Worm (Caenorhabditis elegans) whole organism, L4 larva: ENCODE measurements around the gene rde-12.

Experiments used
- F37D6.2 ChIP-seq: sonication (generic microtip); optimal IDR thresholded peaks from 2 replicates; lab custom pipeline; 2016; ENCODE audit warnings: mild to moderate bottlenecking, missing genetic modification characterization, missing compliant biosample characterization
- Y105C5A.15 ChIP-seq: fragments of 200-800 bp; sonication (Bioruptor generic); IDR thresholded peaks from 2 replicates; pipeline ENCODE4 v1.3.6; 2022; ENCODE audit warnings: missing genetic modification characterization, missing compliant biosample characterization
- Y5F2A.4 ChIP-seq: fragments of 200-800 bp; sonication (Bioruptor generic); optimal IDR thresholded peaks from 2 replicates; lab custom pipeline; 2018; ENCODE audit warnings: mild to moderate bottlenecking, missing genetic modification characterization, missing compliant biosample characterization
- aly-2 ChIP-seq: sonication (generic microtip); optimal IDR thresholded peaks from 2 replicates; lab custom pipeline; 2018; ENCODE audit warnings: missing biosample characterization, missing genetic modification characterization
- arid-1 ChIP-seq: fragments of 200-800 bp; sonication (Bioruptor generic); conservative IDR thresholded peaks from 2 replicates; pipeline ENCODE4 v1.3.6; 2022; ENCODE audit warnings: missing genetic modification reagents, missing genetic modification characterization, missing compliant biosample characterization
- attf-4 ChIP-seq: sonication (generic microtip); optimal IDR thresholded peaks from 3 replicates; lab custom pipeline; 2017; ENCODE audit warnings: missing biosample characterization, missing genetic modification characterization
- ceh-28 ChIP-seq: fragments of 150-350 bp; optimal IDR thresholded peaks from 2 replicates; lab custom pipeline; 2014; ENCODE audit warnings: missing biosample characterization, missing genetic modification reagents, missing genetic modification characterization
- ceh-32 ChIP-seq: sonication (generic microtip); optimal IDR thresholded peaks from 2 replicates; lab custom pipeline; 2016; ENCODE audit warnings: mild to moderate bottlenecking, missing genetic modification characterization, missing compliant biosample characterization; ENCODE audit not compliant: poor library complexity
- ceh-44 ChIP-seq: fragments of 200-800 bp; sonication (Bioruptor generic); IDR thresholded peaks from 2 replicates; pipeline ENCODE4 v1.3.6; 2022; ENCODE audit warnings: missing genetic modification reagents, missing genetic modification characterization, missing compliant biosample characterization
- ceh-82 ChIP-seq: sonication (generic microtip); optimal IDR thresholded peaks from 2 replicates; lab custom pipeline; 2017; ENCODE audit warnings: missing biosample characterization, missing genetic modification characterization
- cey-2 ChIP-seq: sonication (generic microtip); optimal IDR thresholded peaks from 3 replicates; lab custom pipeline; 2017; ENCODE audit warnings: missing genetic modification characterization, mild to moderate bottlenecking, missing compliant biosample characterization, antibody characterized with exemption, borderline replicate concordance; ENCODE audit not compliant: insufficient read depth
- daf-12 ChIP-seq: fragments of 150-350 bp; optimal IDR thresholded peaks from 2 replicates; lab custom pipeline; 2014; ENCODE audit warnings: missing biosample characterization, missing genetic modification reagents, missing genetic modification characterization
- daf-16 ChIP-seq, 3 experiments: sonication (generic microtip); optimal IDR thresholded peaks; 2 replicates each; lab custom pipeline; 2016 to 2017; ENCODE audit warnings: missing genetic modification characterization in 3 of 3, missing genetic modification reagents in 3 of 3, mild to moderate bottlenecking in 2 of 3, missing compliant biosample characterization in 2 of 3, missing biosample characterization in 1 of 3, moderate library complexity in 1 of 3
- dmd-6 ChIP-seq: fragments of 200-800 bp; sonication (Bioruptor generic); IDR thresholded peaks from 2 replicates; pipeline ENCODE4 v1.3.6; 2022; ENCODE audit warnings: missing genetic modification reagents, missing genetic modification characterization, missing compliant biosample characterization
- dve-1 ChIP-seq: sonication (generic microtip); optimal IDR thresholded peaks from 2 replicates; lab custom pipeline; 2017; ENCODE audit warnings: antibody characterized with exemption, mild to moderate bottlenecking, missing genetic modification characterization, missing compliant biosample characterization; ENCODE audit not compliant: insufficient read depth
- egl-27 ChIP-seq: sonication (generic microtip); optimal IDR thresholded peaks from 3 replicates; lab custom pipeline; 2017; ENCODE audit warnings: missing biosample characterization, missing genetic modification reagents, missing genetic modification characterization
- fkh-10 ChIP-seq: fragments of 150-350 bp; optimal IDR thresholded peaks from 2 replicates; lab custom pipeline; 2014; ENCODE audit warnings: missing biosample characterization, missing genetic modification reagents, missing genetic modification characterization
- hif-1 ChIP-seq, 2 experiments: sonication (generic microtip); optimal IDR thresholded peaks; 2 replicates each; lab custom pipeline; 2016 to 2017; ENCODE audit warnings: missing compliant biosample characterization in 2 of 2, missing genetic modification characterization in 2 of 2, missing genetic modification reagents in 2 of 2, missing genotype in 2 of 2, mild to moderate bottlenecking in 1 of 2
- hlh-11 ChIP-seq: fragments of 200-800 bp; sonication (Bioruptor generic); optimal IDR thresholded peaks from 2 replicates; lab custom pipeline; 2018; ENCODE audit warnings: mild to moderate bottlenecking, missing genetic modification characterization, missing compliant biosample characterization
- hlh-30 ChIP-seq: sonication (generic microtip); optimal IDR thresholded peaks from 2 replicates; lab custom pipeline; 2017; ENCODE audit warnings: antibody characterized with exemption, mild to moderate bottlenecking, missing genetic modification characterization, missing compliant biosample characterization; ENCODE audit not compliant: insufficient read depth
- lin-13 ChIP-seq: fragments of 150-350 bp; optimal IDR thresholded peaks from 2 replicates; lab custom pipeline; 2014; ENCODE audit warnings: missing biosample characterization, missing genetic modification reagents, missing genetic modification characterization
- lin-15B ChIP-seq: fragments of 150-350 bp; sonication (generic microtip); optimal IDR thresholded peaks from 3 replicates; lab custom pipeline; 2014; ENCODE audit warnings: missing biosample characterization, missing genetic modification characterization
- lsy-2 ChIP-seq, 2 experiments: fragments of 150-350 bp in 1 of 2; sonication (generic microtip) in 1 of 2; optimal IDR thresholded peaks; 2 replicates each; lab custom pipeline; 2014 to 2017; ENCODE audit warnings: missing biosample characterization in 2 of 2, missing genetic modification characterization in 2 of 2
- madf-5 ChIP-seq, 2 experiments: fragments of 200-800 bp; sonication (Bioruptor generic); IDR thresholded peaks; 2 replicates each; pipeline ENCODE4 v1.3.6; 2022; ENCODE audit warnings: missing compliant biosample characterization in 2 of 2, missing genetic modification characterization in 2 of 2
- mdl-1 ChIP-seq, 2 experiments: fragments of 150-350 bp in 1 of 2; sonication (generic microtip) in 1 of 2; optimal IDR thresholded peaks; 2 replicates each; lab custom pipeline; 2014 to 2017; ENCODE audit warnings: missing biosample characterization in 2 of 2, missing genetic modification characterization in 2 of 2
- mdt-29 ChIP-seq: fragments of 200-800 bp; sonication (Bioruptor generic); IDR thresholded peaks from 2 replicates; pipeline ENCODE4 v1.3.6; 2022; ENCODE audit warnings: missing genetic modification reagents, missing genetic modification characterization, missing compliant biosample characterization
- mep-1 ChIP-seq: fragments of 150-350 bp; sonication (generic microtip); optimal IDR thresholded peaks from 3 replicates; lab custom pipeline; 2014; ENCODE audit warnings: missing biosample characterization, missing genetic modification characterization
- mes-2 ChIP-seq: sonication (generic microtip); optimal IDR thresholded peaks from 2 replicates; lab custom pipeline; 2016; ENCODE audit warnings: missing genotype, mild to moderate bottlenecking, missing genetic modification characterization, missing compliant biosample characterization; ENCODE audit not compliant: poor library complexity, severe bottlenecking
- mxl-2 ChIP-seq: fragments of 200-800 bp; sonication (Bioruptor generic); conservative IDR thresholded peaks from 2 replicates; pipeline ENCODE4 v1.3.6; 2022; ENCODE audit warnings: missing genetic modification reagents, missing genetic modification characterization, missing compliant biosample characterization
- mxl-3 ChIP-seq: fragments of 200-800 bp; sonication (Bioruptor generic); optimal IDR thresholded peaks from 2 replicates; lab custom pipeline; 2018; ENCODE audit warnings: mild to moderate bottlenecking, missing genetic modification characterization, missing compliant biosample characterization
- nhr-28 ChIP-seq: fragments of 150-350 bp; optimal IDR thresholded peaks from 2 replicates; lab custom pipeline; 2014; ENCODE audit warnings: missing biosample characterization, missing genetic modification characterization
- nhr-41 ChIP-seq: fragments of 200-800 bp; sonication (Bioruptor generic); IDR thresholded peaks from 2 replicates; pipeline ENCODE4 v1.3.6; 2022; ENCODE audit warnings: missing genetic modification reagents, missing genetic modification characterization, missing compliant biosample characterization
- pha-4 ChIP-seq, 2 experiments: fragments of 150-350 bp in 1 of 2; fragments of 200-800 bp in 1 of 2; sonication (Bioruptor generic) in 1 of 2; IDR thresholded peaks in 1 of 2; optimal IDR thresholded peaks in 1 of 2; 2 replicates each; pipeline versions ENCODE4 v1.3.6 to Lab custom; 2014 to 2022; ENCODE audit warnings: missing genetic modification characterization in 2 of 2, missing genetic modification reagents in 2 of 2, missing biosample characterization in 1 of 2, missing compliant biosample characterization in 1 of 2
- pqm-1 ChIP-seq: sonication (generic microtip); optimal IDR thresholded peaks from 2 replicates; lab custom pipeline; 2017; ENCODE audit warnings: missing biosample characterization, missing genetic modification characterization
- rbr-2 ChIP-seq: sonication (generic microtip); optimal IDR thresholded peaks from 2 replicates; lab custom pipeline; 2016; ENCODE audit warnings: missing genotype, missing genetic modification characterization, missing compliant biosample characterization
- sdz-12 ChIP-seq: fragments of 200-800 bp; sonication (Bioruptor generic); optimal IDR thresholded peaks from 2 replicates; lab custom pipeline; 2018; ENCODE audit warnings: mild to moderate bottlenecking, missing genetic modification characterization, missing compliant biosample characterization
- set-16 ChIP-seq: fragments of 200-800 bp; sonication (Bioruptor generic); IDR thresholded peaks from 2 replicates; pipeline ENCODE4 v1.3.6; 2022; ENCODE audit warnings: missing genetic modification reagents, missing genetic modification characterization, missing compliant biosample characterization
- skn-1 ChIP-seq: fragments of 150-350 bp; optimal IDR thresholded peaks from 2 replicates; lab custom pipeline; 2014; ENCODE audit warnings: missing biosample characterization, missing genetic modification characterization
- snpc-1.2 ChIP-seq: fragments of 200-800 bp; sonication (Bioruptor generic); IDR thresholded peaks from 2 replicates; pipeline ENCODE4 v1.3.6; 2022; ENCODE audit warnings: missing genetic modification reagents, missing genetic modification characterization, missing compliant biosample characterization
- snpc-4 ChIP-seq: fragments of 150-350 bp; optimal IDR thresholded peaks from 2 replicates; lab custom pipeline; 2014; ENCODE audit warnings: missing biosample characterization, missing genetic modification characterization
- spr-1 ChIP-seq: sonication (generic microtip); optimal IDR thresholded peaks from 2 replicates; lab custom pipeline; 2016; ENCODE audit warnings: mild to moderate bottlenecking, missing genetic modification characterization, missing compliant biosample characterization
- tag-97 ChIP-seq: fragments of 200-800 bp; sonication (Bioruptor generic); IDR thresholded peaks from 2 replicates; pipeline ENCODE4 v1.3.6; 2022; ENCODE audit warnings: missing genetic modification characterization, missing compliant biosample characterization
- tra-1 ChIP-seq: fragments of 200-800 bp; sonication (Bioruptor generic); IDR thresholded peaks from 2 replicates; pipeline ENCODE4 v1.3.6; 2022; ENCODE audit warnings: missing genetic modification reagents, missing genetic modification characterization, missing compliant biosample characterization
- unc-130 ChIP-seq: sonication (generic microtip); optimal IDR thresholded peaks from 2 replicates; lab custom pipeline; 2016; ENCODE audit warnings: missing genetic modification reagents, missing genetic modification characterization, missing compliant biosample characterization
- unc-62 ChIP-seq, 3 experiments: fragments of 150-350 bp in 1 of 3; sonication (generic microtip); optimal IDR thresholded peaks in 2 of 3; peaks in 1 of 3; 1 replicate in 1 of 3; 2 replicates in 2 of 3; lab custom pipeline; 2014 to 2017; ENCODE audit warnings: missing biosample characterization in 3 of 3, missing genetic modification characterization in 3 of 3, missing genetic modification reagents in 3 of 3, missing genotype in 1 of 3
- vab-7 ChIP-seq: fragments of 200-800 bp; sonication (Bioruptor generic); IDR thresholded peaks from 2 replicates; pipeline ENCODE4 v1.3.6; 2022; ENCODE audit warnings: missing genetic modification reagents, missing genetic modification characterization, missing compliant biosample characterization
- zip-11 ChIP-seq: fragments of 200-800 bp; sonication (Bioruptor generic); IDR thresholded peaks from 2 replicates; pipeline ENCODE4 v1.3.6; 2022; ENCODE audit warnings: missing genetic modification characterization, missing compliant biosample characterization
- zip-2 ChIP-seq: fragments of 150-350 bp; optimal IDR thresholded peaks from 2 replicates; lab custom pipeline; 2014; ENCODE audit warnings: missing biosample characterization, missing genetic modification characterization

The rde-12 gene

ce11 chrV:13655202-13655764 lies 9.9 kb upstream of the rde-12 start:
- no peak for TF ChIP-seq ceh-44 (GFP tag; lab: Robert Waterston, UW)
- TF ChIP-seq nhr-41 (GFP tag; lab: Robert Waterston, UW): no peak
- TF ChIP-seq hlh-11 (tag; lab: Kevin White, UChicago): peak; percentile 74
- TF ChIP-seq mep-1 (tag; lab: Kevin White, UChicago): peak; percentile 80
- no peak for TF ChIP-seq unc-130 (GFP tag; lab: Kevin White, UChicago)
- no peak for TF ChIP-seq Y105C5A.15 (GFP tag; lab: Robert Waterston, UW)
- TF ChIP-seq mxl-3: no peak
- TF ChIP-seq pha-4 (GFP tag; IDR thresholded peaks at IDR 0.05; lab: Robert Waterston, UW): peak; percentile 72; the same call in 1 of the 2 replicates
- peak; percentile 6 for TF ChIP-seq pha-4 (tag; optimal IDR thresholded peaks at IDR 0.05; lab: Kevin White, UChicago)
- TF ChIP-seq mdt-29 (GFP tag; lab: Robert Waterston, UW): no peak
- no peak for TF ChIP-seq zip-2 (tag; lab: Kevin White, UChicago)
- no peak for TF ChIP-seq skn-1 (tag; lab: Kevin White, UChicago)
- TF ChIP-seq Y5F2A.4: no peak
- TF ChIP-seq sdz-12: no peak
- peak; percentile 49 for TF ChIP-seq ceh-28
- TF ChIP-seq fkh-10 (GFP tag; lab: Kevin White, UChicago): peak; percentile 78
- peak in 1 of 2 experiments; percentile 99 for TF ChIP-seq unc-62 (GFP tag; optimal IDR thresholded peaks at IDR 0.05 in 1 of 2; lab: Kevin White, UChicago)
- TF ChIP-seq unc-62 (tag; optimal IDR thresholded peaks at IDR 0.05; lab: Kevin White, UChicago): no peak
- no peak for TF ChIP-seq vab-7 (GFP tag; lab: Robert Waterston, UW)
- no peak for TF ChIP-seq madf-5 (GFP tag; IDR thresholded peaks at IDR 0.05; lab: Robert Waterston, UW)
- TF ChIP-seq arid-1 (GFP tag; lab: Robert Waterston, UW): no peak
- peak in 1 of 2 experiments; percentile 82 for TF ChIP-seq mdl-1 (tag; optimal IDR thresholded peaks at IDR 0.05; lab: Kevin White, UChicago)
- no peak for TF ChIP-seq daf-16 (GFP tag; optimal IDR thresholded peaks at IDR 0.05; lab: Kevin White, UChicago)
- peak; percentile 50 for TF ChIP-seq daf-16 (tag; optimal IDR thresholded peaks at IDR 0.05; lab: Kevin White, UChicago)
- TF ChIP-seq attf-4 (tag; lab: Kevin White, UChicago): no peak
- no peak for TF ChIP-seq ceh-32 (tag; lab: Kevin White, UChicago)
- no peak for TF ChIP-seq tag-97 (GFP tag; lab: Robert Waterston, UW)
- no peak for TF ChIP-seq cey-2 (tag; lab: Kevin White, UChicago)
- TF ChIP-seq dmd-6 (GFP tag; lab: Robert Waterston, UW): peak; percentile 37
- TF ChIP-seq egl-27 (tag; lab: Kevin White, UChicago): no peak
- TF ChIP-seq pqm-1 (tag; lab: Kevin White, UChicago): no peak
- peak; percentile 69 for TF ChIP-seq hlh-30 (tag; lab: Kevin White, UChicago)
- TF ChIP-seq tra-1 (GFP tag; lab: Robert Waterston, UW): no peak; the same call in 1 of the 2 replicates
- TF ChIP-seq nhr-28 (tag; lab: Kevin White, UChicago): peak; percentile 32
- TF ChIP-seq ceh-82 (tag; lab: Kevin White, UChicago): no peak
- TF ChIP-seq F37D6.2 (tag; lab: Kevin White, UChicago): no peak
- TF ChIP-seq zip-11 (GFP tag; lab: Robert Waterston, UW): no peak
- TF ChIP-seq aly-2 (tag; lab: Kevin White, UChicago): no peak
- TF ChIP-seq snpc-1.2 (GFP tag; lab: Robert Waterston, UW): no peak; the same call in 1 of the 2 replicates
- peak; percentile 51 to 77 for TF ChIP-seq lsy-2 (tag; optimal IDR thresholded peaks at IDR 0.05; lab: Kevin White, UChicago)
- TF ChIP-seq mes-2: peak; percentile 53
- TF ChIP-seq snpc-4 (tag; lab: Kevin White, UChicago): no peak
- TF ChIP-seq spr-1 (tag; lab: Kevin White, UChicago): no peak
- TF ChIP-seq daf-12 (tag; lab: Kevin White, UChicago): no peak
- TF ChIP-seq dve-1 (tag; lab: Kevin White, UChicago): peak; percentile 56
- no peak for TF ChIP-seq lin-13 (GFP tag; lab: Kevin White, UChicago)
- no peak for TF ChIP-seq lin-15B (tag; lab: Kevin White, UChicago)
- peak in 1 of 2 experiments; percentile 49 for TF ChIP-seq hif-1 (tag; optimal IDR thresholded peaks at IDR 0.05; lab: Kevin White, UChicago)
- peak; percentile 84 for TF ChIP-seq set-16 (GFP tag; lab: Robert Waterston, UW)
- no peak for TF ChIP-seq mxl-2 (GFP tag; lab: Robert Waterston, UW)
- peak; percentile 62 for TF ChIP-seq rbr-2 (tag; lab: Kevin White, UChicago)
